Fruit fly (Drosophila melanogaster): ENCODE measurements around the gene CG31268.

DNA sequence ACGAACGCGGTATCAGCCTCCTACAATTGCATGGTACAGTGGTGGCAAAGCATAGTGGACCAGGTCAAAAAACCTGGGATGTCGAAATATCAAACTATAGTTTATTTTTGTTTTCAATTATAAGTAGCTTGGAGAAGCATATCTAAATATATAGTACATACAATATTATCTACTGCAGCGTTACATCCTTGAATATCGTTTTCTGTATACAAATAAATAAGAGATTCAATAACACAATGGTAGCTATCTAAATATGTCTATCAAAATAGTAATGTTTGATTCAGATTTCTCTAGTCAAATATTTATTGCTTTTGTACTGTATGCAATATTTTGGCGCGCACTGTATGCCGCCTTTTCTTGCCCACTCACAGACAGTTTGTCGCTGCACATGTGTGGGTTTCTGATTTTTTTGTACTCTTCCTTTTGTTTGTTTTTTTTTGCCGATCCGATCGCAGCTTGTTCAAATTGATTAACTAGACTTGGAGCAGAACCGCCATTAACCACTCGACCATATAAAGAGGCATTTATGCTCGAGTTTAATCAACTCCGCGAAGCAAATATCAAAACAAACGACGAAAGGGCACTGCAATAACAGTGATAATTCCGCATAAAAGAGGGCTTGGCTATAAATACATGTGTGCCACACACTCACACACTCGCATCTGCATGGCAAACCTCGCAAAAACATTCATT lies 49.2 kb downstream of the CG31268 start:
- TF ChIP-seq h (GFP tag; optimal IDR thresholded peaks at IDR 0.05) (peak; percentile 93), Jra (GFP tag; optimal IDR thresholded peaks at IDR 0.05) (peak; percentile 74), woc (GFP tag; optimal IDR thresholded peaks at IDR 0.05) (peak; percentile 76), HLH106 (tag; optimal IDR thresholded peaks at IDR 0.05) (peak; percentile 94)

All from whole organism, wandering third instar larva.